Fruit fly (Drosophila melanogaster): ENCODE results near the gene CG7655.

- TF ChIP-seq CG14655 (GFP tag; optimal IDR thresholded peaks at IDR 0.05) (no peak), CG13204 (GFP tag; optimal IDR thresholded peaks at IDR 0.05) (no peak), D1 (tag; optimal IDR thresholded peaks at IDR 0.05) (no peak), EcR (GFP tag; optimal IDR thresholded peaks at IDR 0.05) (peak; percentile 53), CG32121 (GFP tag; IDR thresholded peaks at IDR 0.05) (no peak), Pif1B (GFP tag; optimal IDR thresholded peaks at IDR 0.05) (no peak), Pif1A (GFP tag; optimal IDR thresholded peaks at IDR 0.05) (no peak), fd96Ca (GFP tag; IDR thresholded peaks at IDR 0.05) (no peak), gl (tag; optimal IDR thresholded peaks at IDR 0.05) (no peak), CG15710 (tag; optimal IDR thresholded peaks at IDR 0.05) (no peak), CG4496 (GFP tag; IDR thresholded peaks at IDR 0.05) (no peak), CG34367 (tag; optimal IDR thresholded peaks at IDR 0.05) (no peak), CG12605 (GFP tag; IDR thresholded peaks at IDR 0.05) (no peak)
These were observed 12.1 kb upstream of the CG7655 start for dm6 chr3R:17670202-17670856.
